Fruit fly (Drosophila melanogaster) whole organism, embryonic: ENCODE results near the gene Gip.

ENCODE experiments used
- Adf1 ChIP-seq: fragments of 200-800 bp; sonication (Bioruptor generic); IDR thresholded peaks from 2 replicates; pipeline ENCODE4 v1.3.6; 2022; ENCODE audit warnings: missing biosample characterization, missing genetic modification characterization
- Atf3 ChIP-seq: fragments of 200-800 bp; sonication (Bioruptor generic); optimal IDR thresholded peaks from 3 replicates; lab custom pipeline; 2016; ENCODE audit warnings: missing biosample characterization, missing genetic modification characterization
- B-H2 ChIP-seq: fragments of 200-800 bp; sonication (Bioruptor generic); optimal IDR thresholded peaks from 2 replicates; lab custom pipeline; 2018; ENCODE audit warnings: missing biosample characterization, mild to moderate bottlenecking, missing genetic modification characterization
- CG10147 ChIP-seq: fragments of 200-800 bp; sonication (Bioruptor generic); optimal IDR thresholded peaks from 2 replicates; lab custom pipeline; 2019; ENCODE audit warnings: missing biosample characterization, mild to moderate bottlenecking, missing genetic modification characterization, moderate library complexity
- CG10654 ChIP-seq: fragments of 200-800 bp; sonication (Bioruptor generic); optimal IDR thresholded peaks from 2 replicates; lab custom pipeline; 2016; ENCODE audit warnings: missing biosample characterization, missing genetic modification characterization
- CG10959 ChIP-seq: fragments of 200-800 bp; sonication (Bioruptor generic); IDR thresholded peaks from 2 replicates; pipeline ENCODE4 v1.3.6; 2022; ENCODE audit warnings: missing biosample characterization, missing genetic modification characterization
- CG13287 ChIP-seq: fragments of 200-800 bp; sonication (Bioruptor generic); IDR thresholded peaks from 2 replicates; pipeline ENCODE4 v1.3.6; 2022; ENCODE audit warnings: missing biosample characterization, missing genetic modification characterization; ENCODE audit not compliant: partially characterized antibody
- CG14441 ChIP-seq: fragments of 200-800 bp; sonication (Bioruptor generic); IDR thresholded peaks from 2 replicates; pipeline ENCODE4 v1.3.6; 2022; ENCODE audit warnings: missing biosample characterization, missing genetic modification characterization
- CG15011 ChIP-seq: fragments of 200-800 bp; sonication (Bioruptor generic); optimal IDR thresholded peaks from 3 replicates; lab custom pipeline; 2018; ENCODE audit warnings: missing biosample characterization, mild to moderate bottlenecking, missing genetic modification characterization
- CG17385 ChIP-seq: fragments of 200-800 bp; sonication (Bioruptor generic); optimal IDR thresholded peaks from 3 replicates; lab custom pipeline; 2018; ENCODE audit warnings: missing biosample characterization, mild to moderate bottlenecking, missing genetic modification characterization
- CG17568 ChIP-seq: fragments of 200-800 bp; sonication (Bioruptor generic); optimal IDR thresholded peaks from 2 replicates; lab custom pipeline; 2018; ENCODE audit warnings: missing biosample characterization, mild to moderate bottlenecking, missing genetic modification characterization, moderate library complexity
- CG18764 ChIP-seq: fragments of 200-800 bp; sonication (Bioruptor generic); optimal IDR thresholded peaks from 3 replicates; lab custom pipeline; 2016; ENCODE audit warnings: missing biosample characterization, missing genetic modification characterization
- CG34224 ChIP-seq: fragments of 200-800 bp; sonication (Bioruptor generic); IDR thresholded peaks from 3 replicates; pipeline ENCODE4 v1.3.6; 2022; ENCODE audit warnings: missing biosample characterization, missing genetic modification characterization; ENCODE audit not compliant: partially characterized antibody
- CG3995 ChIP-seq: fragments of 200-800 bp; sonication (Bioruptor generic); optimal IDR thresholded peaks from 3 replicates; lab custom pipeline; 2016; ENCODE audit warnings: missing biosample characterization, missing genetic modification characterization
- CG4328 ChIP-seq: fragments of 200-800 bp; sonication (Bioruptor generic); optimal IDR thresholded peaks from 3 replicates; lab custom pipeline; 2017; ENCODE audit warnings: missing biosample characterization, missing genetic modification reagents, missing genetic modification characterization
- CG4360 ChIP-seq: fragments of 200-800 bp; sonication (Bioruptor generic); IDR thresholded peaks from 2 replicates; pipeline ENCODE4 v1.3.6; 2022; ENCODE audit warnings: missing biosample characterization, missing genetic modification characterization
- CG7271 ChIP-seq: fragments of 200-800 bp; sonication (Bioruptor generic); optimal IDR thresholded peaks from 2 replicates; lab custom pipeline; 2018; ENCODE audit warnings: missing biosample characterization, mild to moderate bottlenecking, missing genetic modification characterization, moderate library complexity
- Dp ChIP-seq: fragments of 200-800 bp; sonication (Bioruptor generic); optimal IDR thresholded peaks from 2 replicates; lab custom pipeline; 2018; ENCODE audit warnings: missing biosample characterization, mild to moderate bottlenecking, missing genetic modification characterization, moderate library complexity
- Dref ChIP-seq: fragments of 200-800 bp; sonication (Bioruptor generic); IDR thresholded peaks from 2 replicates; pipeline ENCODE4 v1.3.6; 2022; ENCODE audit warnings: missing biosample characterization, missing genetic modification characterization
- ERR ChIP-seq: fragments of 200-800 bp; sonication (Bioruptor generic); optimal IDR thresholded peaks from 2 replicates; lab custom pipeline; 2016; ENCODE audit warnings: missing biosample characterization, missing genetic modification characterization
- HHEX ChIP-seq: fragments of 200-800 bp; sonication (Bioruptor generic); optimal IDR thresholded peaks from 3 replicates; lab custom pipeline; 2017; ENCODE audit warnings: missing biosample characterization, mild to moderate bottlenecking, missing genetic modification characterization, missing genetic modification reagents
- HmgD ChIP-seq: fragments of 200-800 bp; sonication (Bioruptor generic); optimal IDR thresholded peaks from 3 replicates; lab custom pipeline; 2016; ENCODE audit warnings: missing biosample characterization, missing genetic modification characterization
- Med ChIP-seq: fragments of 200-800 bp; sonication (Bioruptor generic); peaks from one replicate; lab custom pipeline; 2016; ENCODE audit warnings: missing biosample characterization, missing genetic modification characterization, mild to moderate bottlenecking, inconsistent platforms, moderate library complexity
- NfI ChIP-seq: fragments of 200-800 bp; sonication (Bioruptor generic); optimal IDR thresholded peaks from 3 replicates; lab custom pipeline; 2018; ENCODE audit warnings: missing biosample characterization, mild to moderate bottlenecking, missing genetic modification characterization, moderate library complexity
- Opbp ChIP-seq: fragments of 200-800 bp; sonication (Bioruptor generic); IDR thresholded peaks from 3 replicates; pipeline ENCODE4 v1.3.6; 2022; ENCODE audit warnings: missing biosample characterization, missing genetic modification characterization; ENCODE audit not compliant: partially characterized antibody
- PHDP ChIP-seq: fragments of 200-800 bp; sonication (Bioruptor generic); optimal IDR thresholded peaks from 3 replicates; lab custom pipeline; 2018; ENCODE audit warnings: missing biosample characterization, mild to moderate bottlenecking, missing genetic modification characterization, moderate library complexity
- al ChIP-seq: fragments of 200-800 bp; sonication (Bioruptor generic); IDR thresholded peaks from 2 replicates; pipeline ENCODE4 v1.3.6; 2022; ENCODE audit warnings: missing biosample characterization, missing genetic modification characterization
- aop ChIP-seq: fragments of 200-800 bp; sonication (Bioruptor generic); IDR thresholded peaks from 2 replicates; pipeline ENCODE4 v1.3.6; 2022; ENCODE audit warnings: missing biosample characterization, missing genetic modification characterization
- ara ChIP-seq: fragments of 200-800 bp; sonication (Bioruptor generic); IDR thresholded peaks from 2 replicates; pipeline ENCODE4 v1.3.6; 2022; ENCODE audit warnings: missing biosample characterization, missing genetic modification characterization
- ase ChIP-seq: fragments of 200-800 bp; sonication (Bioruptor generic); IDR thresholded peaks from 3 replicates; pipeline ENCODE4 v1.3.6; 2022; ENCODE audit warnings: missing biosample characterization, missing genetic modification characterization
- bab2 ChIP-seq: fragments of 200-800 bp; sonication (Bioruptor generic); optimal IDR thresholded peaks from 2 replicates; lab custom pipeline; 2016; ENCODE audit warnings: missing biosample characterization, missing genetic modification characterization
- bsh ChIP-seq, 2 experiments: fragments of 200-800 bp; sonication (Bioruptor generic); optimal IDR thresholded peaks; 2 replicates each; lab custom pipeline; 2017 to 2018; ENCODE audit warnings: mild to moderate bottlenecking in 2 of 2, missing biosample characterization in 2 of 2, missing genetic modification characterization in 2 of 2, moderate library complexity in 1 of 2
- corto ChIP-seq: fragments of 200-800 bp; sonication (Bioruptor generic); optimal IDR thresholded peaks from 2 replicates; lab custom pipeline; 2016; ENCODE audit warnings: missing biosample characterization, mild to moderate bottlenecking, missing genetic modification characterization, moderate library complexity
- dmrt11E ChIP-seq: fragments of 200-800 bp; sonication (Bioruptor generic); optimal IDR thresholded peaks from 3 replicates; lab custom pipeline; 2018; ENCODE audit warnings: missing biosample characterization, mild to moderate bottlenecking, missing genetic modification characterization, moderate library complexity
- dmrt99B ChIP-seq: fragments of 200-800 bp; sonication (Bioruptor generic); optimal IDR thresholded peaks from 2 replicates; lab custom pipeline; 2018; ENCODE audit warnings: missing biosample characterization, mild to moderate bottlenecking, missing genetic modification characterization, moderate library complexity
- fd3F ChIP-seq: fragments of 200-800 bp; sonication (Bioruptor generic); optimal IDR thresholded peaks from 2 replicates; lab custom pipeline; 2018; ENCODE audit warnings: missing biosample characterization, mild to moderate bottlenecking, missing genetic modification characterization, moderate library complexity
- fru ChIP-seq: fragments of >200 bp; optimal IDR thresholded peaks from 2 replicates; lab custom pipeline; 2017
- fu2 ChIP-seq: fragments of 200-800 bp; sonication (Bioruptor generic); optimal IDR thresholded peaks from 2 replicates; lab custom pipeline; 2016; ENCODE audit warnings: missing biosample characterization, missing genetic modification characterization
- gce ChIP-seq: fragments of 200-800 bp; sonication (Bioruptor generic); IDR thresholded peaks from 3 replicates; pipeline ENCODE4 v1.3.6; 2022; ENCODE audit warnings: missing biosample characterization, missing genetic modification characterization
- hth ChIP-seq: fragments of >200 bp; optimal IDR thresholded peaks from 2 replicates; lab custom pipeline; 2017; ENCODE audit warnings: inconsistent platforms
- ind ChIP-seq: fragments of 200-800 bp; sonication (Bioruptor generic); optimal IDR thresholded peaks from 3 replicates; lab custom pipeline; 2016; ENCODE audit warnings: missing biosample characterization, missing genetic modification characterization
- insv ChIP-seq, 2 experiments: fragments of 200-800 bp; sonication (Bioruptor generic); optimal IDR thresholded peaks; 3 replicates each; lab custom pipeline; 2016 to 2018; ENCODE audit warnings: missing biosample characterization in 2 of 2, missing genetic modification characterization in 2 of 2
- knrl ChIP-seq: fragments of 200-800 bp; sonication (Bioruptor generic); IDR thresholded peaks from 3 replicates; pipeline ENCODE4 v1.3.6; 2022; ENCODE audit warnings: missing biosample characterization, missing genetic modification characterization; ENCODE audit not compliant: partially characterized antibody
- nerfin-2 ChIP-seq: fragments of 200-800 bp; sonication (Bioruptor generic); IDR thresholded peaks from 2 replicates; pipeline ENCODE4 v1.3.6; 2022; ENCODE audit warnings: missing biosample characterization, missing genetic modification characterization; ENCODE audit not compliant: partially characterized antibody
- nmo ChIP-seq: fragments of 200-800 bp; sonication (Bioruptor generic); optimal IDR thresholded peaks from 2 replicates; lab custom pipeline; 2018; ENCODE audit warnings: missing biosample characterization, mild to moderate bottlenecking, missing genetic modification characterization, moderate library complexity
- repo ChIP-seq: fragments of 200-800 bp; sonication (Bioruptor generic); optimal IDR thresholded peaks from 2 replicates; lab custom pipeline; 2016; ENCODE audit warnings: missing biosample characterization, missing genetic modification characterization
- slou ChIP-seq: fragments of 200-800 bp; sonication (Bioruptor generic); optimal IDR thresholded peaks from 3 replicates; lab custom pipeline; 2016; ENCODE audit warnings: missing biosample characterization, missing genetic modification characterization
- unc-4 ChIP-seq: fragments of 200-800 bp; sonication (Bioruptor generic); IDR thresholded peaks from 2 replicates; pipeline ENCODE4 v1.3.6; 2022; ENCODE audit warnings: missing biosample characterization, missing genetic modification characterization; ENCODE audit not compliant: partially characterized antibody
- vnd ChIP-seq: fragments of 200-800 bp; sonication (Bioruptor generic); IDR thresholded peaks from 3 replicates; pipeline ENCODE4 v1.3.6; 2022; ENCODE audit warnings: missing biosample characterization, missing genetic modification characterization; ENCODE audit not compliant: partially characterized antibody
- wdn ChIP-seq: fragments of 200-800 bp; sonication (Bioruptor generic); IDR thresholded peaks from 2 replicates; pipeline ENCODE4 v1.3.6; 2022; ENCODE audit warnings: missing biosample characterization, missing genetic modification characterization
- wor ChIP-seq: fragments of 200-800 bp; sonication (Bioruptor generic); IDR thresholded peaks from 2 replicates; pipeline ENCODE4 v1.3.6; 2022; ENCODE audit warnings: missing biosample characterization, missing genetic modification characterization

Gip gene

DNA sequence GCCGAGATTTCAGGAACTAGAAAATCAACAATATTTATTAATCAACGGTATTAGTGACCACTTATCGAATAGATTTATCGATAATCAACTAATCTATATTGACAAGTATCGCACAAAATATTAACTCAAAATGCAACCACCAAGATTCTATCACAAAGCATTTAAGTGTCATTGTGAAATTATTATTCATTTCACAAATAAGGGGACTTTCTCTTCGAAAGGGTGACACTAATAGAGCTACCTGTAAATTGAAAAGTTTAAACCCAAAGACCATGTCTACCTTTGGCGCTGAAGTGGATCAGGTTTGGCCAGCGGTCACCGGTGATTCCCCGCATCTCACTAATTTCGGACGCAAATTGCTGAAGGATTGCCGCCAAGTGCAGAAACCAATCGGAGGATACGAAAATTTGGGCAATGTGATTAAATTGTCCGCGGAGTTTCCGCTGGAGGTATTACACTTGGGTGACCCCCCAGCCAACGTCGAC lies 3.3 kb downstream of the Gip start, which contains the start of gene CG2909:
Gene CG2909 (plus strand): TSS at position 119 of the 485 bp plus-strand sequence.
- TF ChIP-seq CG4328 (GFP tag; lab: Kevin White, UChicago) (no peak), insv (GFP tag; optimal IDR thresholded peaks at IDR 0.05; lab: Kevin White, UChicago) (no peak), dmrt99B (tag; lab: Kevin White, UChicago) (no peak), fru (no peak), CG15011 (no peak), ara (no peak), ind (GFP tag; lab: Kevin White, UChicago) (no peak), bab2 (GFP tag; lab: Kevin White, UChicago) (no peak), CG10654 (GFP tag; lab: Kevin White, UChicago) (no peak), nerfin-2 (no peak), gce (GFP tag; lab: Robert Waterston, UW) (no peak), unc-4 (GFP tag; lab: Robert Waterston, UW) (peak; percentile 48; the same call in 1 of the 2 replicates), HmgD (GFP tag; lab: Kevin White, UChicago) (no peak), NfI (GFP tag; lab: Kevin White, UChicago) (no peak), Dp (GFP tag; lab: Kevin White, UChicago) (peak; percentile 19), nmo (GFP tag; lab: Kevin White, UChicago) (no peak), bsh (GFP tag; optimal IDR thresholded peaks at IDR 0.05; lab: Kevin White, UChicago) (no peak), CG18764 (no peak), Med (no peak), CG7271 (no peak), corto (GFP tag; lab: Kevin White, UChicago) (no peak), Atf3 (GFP tag; lab: Kevin White, UChicago) (no peak), wor (GFP tag; lab: Robert Waterston, UW) (no peak), ERR (GFP tag; lab: Kevin White, UChicago) (no peak), CG17385 (GFP tag; lab: Kevin White, UChicago) (peak; percentile 5), hth (lab: Kevin White, UChicago) (no peak), CG14441 (GFP tag; lab: Robert Waterston, UW) (no peak), vnd (GFP tag; lab: Robert Waterston, UW) (peak; percentile 7; the same call in 1 of the 3 replicates), Opbp (GFP tag; lab: Robert Waterston, UW) (no peak), aop (GFP tag; lab: Robert Waterston, UW) (no peak), repo (GFP tag; lab: Kevin White, UChicago) (no peak), CG34224 (peak; percentile 23; the same call in 1 of the 3 replicates), CG3995 (no peak), Adf1 (GFP tag; lab: Robert Waterston, UW) (no peak), al (GFP tag; lab: Robert Waterston, UW) (no peak), HHEX (GFP tag; lab: Kevin White, UChicago) (no peak), CG4360 (GFP tag; lab: Robert Waterston, UW) (no peak), PHDP (tag; lab: Kevin White, UChicago) (no peak), CG17568 (no peak), CG10959 (GFP tag; lab: Robert Waterston, UW) (no peak), fu2 (GFP tag; lab: Kevin White, UChicago) (no peak), CG10147 (GFP tag; lab: Kevin White, UChicago) (no peak), fd3F (GFP tag; lab: Kevin White, UChicago) (no peak), slou (GFP tag; lab: Kevin White, UChicago) (no peak), ase (GFP tag; lab: Robert Waterston, UW) (no peak), CG13287 (GFP tag; lab: Robert Waterston, UW) (peak; percentile 44; the same call in 1 of the 2 replicates), dmrt11E (no peak), wdn (no peak), B-H2 (GFP tag; lab: Kevin White, UChicago) (no peak), Dref (peak; percentile 59), knrl (GFP tag; lab: Robert Waterston, UW) (no peak)
